Worm (Caenorhabditis elegans) whole organism, late embryonic: Measurements from ENCODE around the gene clec-136.

ENCODE experiments used
- ama-1 ChIP-seq: fragments of 150-350 bp; optimal IDR thresholded peaks from 2 replicates; lab custom pipeline; 2014
- fkh-10 ChIP-seq: fragments of 150-350 bp; optimal IDR thresholded peaks from 2 replicates; lab custom pipeline; 2014; ENCODE audit warnings: missing biosample characterization, missing genetic modification reagents, missing genetic modification characterization
- madf-2 ChIP-seq: sonication (generic microtip); optimal IDR thresholded peaks from 2 replicates; lab custom pipeline; 2017; ENCODE audit warnings: missing genetic modification characterization, missing compliant biosample characterization
- sox-4 ChIP-seq: sonication (generic microtip); optimal IDR thresholded peaks from 2 replicates; lab custom pipeline; 2017; ENCODE audit warnings: mild to moderate bottlenecking, missing genetic modification characterization, inconsistent platforms, missing compliant biosample characterization
- unc-86 ChIP-seq: sonication (generic microtip); optimal IDR thresholded peaks from 2 replicates; lab custom pipeline; 2016; ENCODE audit warnings: missing genetic modification characterization, missing compliant biosample characterization

ce11 chrII:4566237-4566636 is 50.1 kb downstream of the clec-136 start:
- TF ChIP-seq ama-1 (lab: Kevin White, UChicago) (no peak), sox-4 (tag; lab: Kevin White, UChicago) (no peak), fkh-10 (no peak), madf-2 (tag; lab: Kevin White, UChicago) (no peak), unc-86 (no peak)
